Worm (Caenorhabditis elegans) whole organism, young adult: ENCODE data around the gene math-23.

Experiments used
- B0019.2 ChIP-seq: fragments of 200-800 bp; sonication (Bioruptor generic); conservative IDR thresholded peaks from 2 replicates; pipeline ENCODE4 v1.3.6; 2022; ENCODE audit warnings: missing genetic modification reagents, missing genetic modification characterization, missing compliant biosample characterization
- B0035.1 ChIP-seq: sonication (generic microtip); optimal IDR thresholded peaks from 2 replicates; lab custom pipeline; 2016; ENCODE audit warnings: missing genetic modification characterization, mild to moderate bottlenecking, missing compliant biosample characterization, missing genotype, missing genetic modification reagents
- D2030.7 ChIP-seq: fragments of 200-800 bp; sonication (Bioruptor generic); IDR thresholded peaks from 2 replicates; pipeline ENCODE4 v1.3.6; 2022; ENCODE audit warnings: missing genetic modification reagents, missing genetic modification characterization, missing compliant biosample characterization
- F23B12.7 ChIP-seq: sonication (generic microtip); optimal IDR thresholded peaks from 2 replicates; lab custom pipeline; 2017; ENCODE audit warnings: missing genetic modification characterization, mild to moderate bottlenecking, missing compliant biosample characterization, antibody characterized with exemption, moderate library complexity; ENCODE audit not compliant: insufficient read depth
- F37B4.10 ChIP-seq: fragments of 200-800 bp; sonication (Bioruptor generic); IDR thresholded peaks from 2 replicates; pipeline ENCODE4 v1.3.6; 2022; ENCODE audit warnings: missing genetic modification characterization, missing compliant biosample characterization
- F49E8.2 ChIP-seq: sonication (generic microtip); optimal IDR thresholded peaks from 3 replicates; lab custom pipeline; 2017; ENCODE audit warnings: missing genetic modification characterization, mild to moderate bottlenecking, missing compliant biosample characterization, antibody characterized with exemption, moderate library complexity; ENCODE audit not compliant: insufficient read depth
- K11D2.4 ChIP-seq: fragments of 200-800 bp; sonication (Bioruptor generic); IDR thresholded peaks from 2 replicates; pipeline ENCODE4 v1.3.6; 2022; ENCODE audit warnings: missing genetic modification reagents, missing genetic modification characterization, missing compliant biosample characterization
- K12H6.12 ChIP-seq: fragments of 200-800 bp; sonication (Bioruptor generic); optimal IDR thresholded peaks from 2 replicates; lab custom pipeline; 2018; ENCODE audit warnings: mild to moderate bottlenecking, missing genetic modification characterization, missing compliant biosample characterization
- Y79H2A.3 ChIP-seq: fragments of 200-800 bp; sonication (Bioruptor generic); conservative IDR thresholded peaks from 2 replicates; pipeline ENCODE4 v1.3.6; 2022; ENCODE audit warnings: missing genetic modification reagents, missing genetic modification characterization, missing compliant biosample characterization
- Y95B8A.8 ChIP-seq: fragments of 200-800 bp; sonication (Bioruptor generic); IDR thresholded peaks from 2 replicates; pipeline ENCODE4 v1.3.6; 2022; ENCODE audit warnings: missing genetic modification reagents, missing genetic modification characterization, missing compliant biosample characterization
- ama-1 ChIP-seq, 3 experiments: fragments of 150-350 bp in 1 of 3; sonication (generic microtip) in 2 of 3; optimal IDR thresholded peaks; 2 replicates each; lab custom pipeline; 2014 to 2018; ENCODE audit warnings: missing biosample characterization in 2 of 3, missing genetic modification characterization in 2 of 3, missing genetic modification reagents in 2 of 3
- aptf-3 ChIP-seq: fragments of 200-800 bp; sonication (Bioruptor generic); IDR thresholded peaks from 2 replicates; pipeline ENCODE4 v1.3.6; 2022; ENCODE audit warnings: missing genetic modification characterization, missing compliant biosample characterization
- attf-6 ChIP-seq: fragments of 200-800 bp; sonication (Bioruptor generic); IDR thresholded peaks from 2 replicates; pipeline ENCODE4 v1.3.6; 2022; ENCODE audit warnings: missing genetic modification reagents, missing genetic modification characterization, missing compliant biosample characterization
- ccch-3 ChIP-seq: fragments of 200-800 bp; sonication (Bioruptor generic); optimal IDR thresholded peaks from 2 replicates; lab custom pipeline; 2018; ENCODE audit warnings: mild to moderate bottlenecking, missing genetic modification characterization, missing compliant biosample characterization
- dpl-1 ChIP-seq: fragments of 150-350 bp; optimal IDR thresholded peaks from 2 replicates; lab custom pipeline; 2014; ENCODE audit warnings: missing biosample characterization, missing genetic modification reagents, missing genetic modification characterization
- efl-1 ChIP-seq: fragments of 150-350 bp; optimal IDR thresholded peaks from 2 replicates; lab custom pipeline; 2014; ENCODE audit warnings: missing biosample characterization, missing genetic modification reagents, missing genetic modification characterization
- egrh-3 ChIP-seq: fragments of 200-800 bp; sonication (Bioruptor generic); IDR thresholded peaks from 2 replicates; pipeline ENCODE4 v1.3.6; 2022; ENCODE audit warnings: missing genetic modification reagents, missing genetic modification characterization, missing compliant biosample characterization
- hmg-1.2 ChIP-seq: fragments of 200-800 bp; sonication (Bioruptor generic); IDR thresholded peaks from 2 replicates; pipeline ENCODE4 v1.3.6; 2022; ENCODE audit warnings: missing genetic modification reagents, missing genetic modification characterization, missing compliant biosample characterization
- let-526 ChIP-seq: fragments of 200-800 bp; sonication (Bioruptor generic); IDR thresholded peaks from 2 replicates; pipeline ENCODE4 v1.3.6; 2022; ENCODE audit warnings: missing genetic modification reagents, missing genetic modification characterization, missing compliant biosample characterization
- lin-40 ChIP-seq: sonication (generic microtip); optimal IDR thresholded peaks from 2 replicates; lab custom pipeline; 2016; ENCODE audit warnings: missing genetic modification characterization, mild to moderate bottlenecking, missing compliant biosample characterization, missing genotype, missing genetic modification reagents
- lir-1 ChIP-seq: fragments of 200-800 bp; sonication (Bioruptor generic); conservative IDR thresholded peaks from 2 replicates; pipeline ENCODE4 v1.3.6; 2022; ENCODE audit warnings: missing genetic modification reagents, missing genetic modification characterization, missing compliant biosample characterization
- lsl-1 ChIP-seq: fragments of 200-800 bp; sonication (Bioruptor generic); optimal IDR thresholded peaks from 2 replicates; lab custom pipeline; 2018; ENCODE audit warnings: mild to moderate bottlenecking, missing genetic modification characterization, moderate library complexity, missing compliant biosample characterization
- madf-6 ChIP-seq: fragments of 200-800 bp; sonication (Bioruptor generic); IDR thresholded peaks from 2 replicates; pipeline ENCODE4 v1.3.6; 2022; ENCODE audit warnings: missing genetic modification reagents, missing genetic modification characterization, missing compliant biosample characterization
- mcd-1 ChIP-seq: fragments of 200-800 bp; sonication (Bioruptor generic); IDR thresholded peaks from 2 replicates; pipeline ENCODE4 v1.3.6; 2022; ENCODE audit warnings: missing genetic modification reagents, missing genetic modification characterization, missing compliant biosample characterization
- mel-28 ChIP-seq: sonication (generic microtip); optimal IDR thresholded peaks from 2 replicates; lab custom pipeline; 2016; ENCODE audit warnings: borderline replicate concordance, mild to moderate bottlenecking, missing genetic modification characterization, missing compliant biosample characterization
- mxl-1 ChIP-seq: sonication (generic microtip); optimal IDR thresholded peaks from 2 replicates; lab custom pipeline; 2016; ENCODE audit warnings: missing genetic modification characterization, missing compliant biosample characterization
- nfya-1 ChIP-seq: sonication (generic microtip); optimal IDR thresholded peaks from 2 replicates; lab custom pipeline; 2017; ENCODE audit warnings: antibody characterized with exemption, missing compliant biosample characterization, missing genetic modification characterization, borderline replicate concordance; ENCODE audit not compliant: insufficient read depth
- nfya-2 ChIP-seq: fragments of 200-800 bp; sonication (Bioruptor generic); IDR thresholded peaks from 2 replicates; pipeline ENCODE4 v1.3.6; 2022; ENCODE audit warnings: missing genetic modification reagents, missing genetic modification characterization, missing compliant biosample characterization
- nhr-120 ChIP-seq: fragments of 200-800 bp; sonication (Bioruptor generic); IDR thresholded peaks from 2 replicates; pipeline ENCODE4 v1.3.6; 2022; ENCODE audit warnings: missing genetic modification characterization, missing compliant biosample characterization
- pbrm-1 ChIP-seq: fragments of 200-800 bp; sonication (Bioruptor generic); IDR thresholded peaks from 2 replicates; pipeline ENCODE4 v1.3.6; 2022; ENCODE audit warnings: missing genetic modification reagents, missing genetic modification characterization, missing compliant biosample characterization
- sdz-38 ChIP-seq: sonication (generic microtip); optimal IDR thresholded peaks from 2 replicates; lab custom pipeline; 2016; ENCODE audit warnings: missing genotype, missing genetic modification characterization, missing compliant biosample characterization
- snpc-1.1 ChIP-seq: sonication (generic microtip); optimal IDR thresholded peaks from 2 replicates; lab custom pipeline; 2017; ENCODE audit warnings: missing genetic modification characterization, mild to moderate bottlenecking, missing compliant biosample characterization, antibody characterized with exemption, moderate library complexity, missing genotype, missing genetic modification reagents; ENCODE audit not compliant: insufficient read depth
- somi-1 ChIP-seq: fragments of 200-800 bp; sonication (Bioruptor generic); optimal IDR thresholded peaks from 2 replicates; lab custom pipeline; 2018; ENCODE audit warnings: mild to moderate bottlenecking, missing genetic modification characterization, missing compliant biosample characterization
- tbp1 ChIP-seq: fragments of 200-800 bp; sonication (Bioruptor generic); optimal IDR thresholded peaks from 2 replicates; lab custom pipeline; 2018; ENCODE audit warnings: mild to moderate bottlenecking, missing genetic modification characterization, missing compliant biosample characterization
- ztf-25 ChIP-seq: fragments of 200-800 bp; sonication (Bioruptor generic); IDR thresholded peaks from 2 replicates; pipeline ENCODE4 v1.3.6; 2022; ENCODE audit warnings: missing genetic modification reagents, missing genetic modification characterization, missing compliant biosample characterization
- ztf-28 ChIP-seq: fragments of 200-800 bp; sonication (Bioruptor generic); IDR thresholded peaks from 2 replicates; pipeline ENCODE4 v1.3.6; 2022; ENCODE audit warnings: missing genetic modification reagents, missing genetic modification characterization, missing compliant biosample characterization

Gene math-23

ce11 chrII:1922665-1923187, 20.6 kb downstream of the math-23 start, which contains the start of the genes bath-2 and F52C6.4:
bath-2 (minus strand) TSS chrII:1922765.
F52C6.4 (plus strand) TSS chrII:1923137.
- peak; percentile 84 for TF ChIP-seq lsl-1 (GFP tag; lab: Kevin White, UChicago)
- TF ChIP-seq mcd-1 (GFP tag; lab: Robert Waterston, UW) = no peak
- TF ChIP-seq madf-6 (GFP tag; lab: Robert Waterston, UW) = peak; percentile 44; the same call in 1 of the 2 replicates
- TF ChIP-seq lir-1 (GFP tag; lab: Robert Waterston, UW) = no peak
- TF ChIP-seq, all 124 proteins: peak for 2

ce11 chrII:1924459-1924858, 22.4 kb downstream of the math-23 start, which contains the start of gene F52C6.3:
F52C6.3 (plus strand) TSS chrII:1924759.
- TF ChIP-seq nfya-2 (GFP tag; lab: Robert Waterston, UW) = no peak
- peak; percentile 51 for TF ChIP-seq lsl-1 (GFP tag; lab: Kevin White, UChicago)

ce11 chrII:1926162-1926561, 24.1 kb downstream of the math-23 start, which contains the start of gene F52C6.2:
F52C6.2 (plus strand) TSS chrII:1926462.
- no peak for TF ChIP-seq ztf-28 (GFP tag; lab: Robert Waterston, UW)
- no peak for TF ChIP-seq mel-28 (tag; lab: Kevin White, UChicago)
- no peak for TF ChIP-seq nfya-2 (GFP tag; lab: Robert Waterston, UW)
- TF ChIP-seq K11D2.4 = no peak
- no peak for TF ChIP-seq nhr-120
- TF ChIP-seq ama-1 (optimal IDR thresholded peaks at IDR 0.05; lab: Kevin White, UChicago) = no peak
- no peak for TF ChIP-seq ama-1 (GFP tag; optimal IDR thresholded peaks at IDR 0.05; lab: Kevin White, UChicago)
- no peak for TF ChIP-seq nfya-1 (tag; lab: Kevin White, UChicago)
- TF ChIP-seq mxl-1 (tag; lab: Kevin White, UChicago) = no peak
- TF ChIP-seq B0035.1 (tag; lab: Kevin White, UChicago) = no peak
- no peak for TF ChIP-seq B0019.2 (GFP tag; lab: Robert Waterston, UW)
- no peak for TF ChIP-seq F37B4.10 (GFP tag; lab: Robert Waterston, UW)
- no peak for TF ChIP-seq somi-1 (GFP tag; lab: Kevin White, UChicago)
- TF ChIP-seq hmg-1.2 (GFP tag; lab: Robert Waterston, UW) = no peak
- TF ChIP-seq ccch-3 (GFP tag; lab: Kevin White, UChicago) = no peak
- no peak for TF ChIP-seq K12H6.12

- TF ChIP-seq snpc-1.1 (tag; lab: Kevin White, UChicago) (no peak), efl-1 (peak; percentile 19)
These were observed 26.5 kb downstream of the math-23 start for ce11 chrII:1928578-1928977.

DNA sequence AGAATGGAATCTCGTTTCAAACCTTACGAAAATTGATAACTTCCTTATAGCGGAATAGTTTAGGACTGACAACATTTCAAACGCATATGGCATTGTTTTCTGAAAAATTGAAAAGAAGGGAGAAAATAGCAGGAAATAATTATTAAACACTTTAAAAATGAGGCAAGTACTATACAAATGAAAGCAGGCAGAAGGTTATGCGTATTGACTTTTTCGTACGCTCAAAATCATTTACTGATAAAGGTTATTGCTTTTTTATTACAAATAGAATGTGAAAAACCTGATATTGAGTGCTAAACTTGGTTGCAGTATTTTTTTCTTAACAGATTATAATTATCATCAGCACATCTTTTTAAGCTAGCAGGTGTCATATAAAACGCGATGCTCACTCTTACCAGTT, 37.6 kb downstream of the math-23 start, which contains the start of gene ZK250.13:
ZK250.13 (minus strand) TSS at position 101 of the 400 bp plus-strand sequence.
- TF ChIP-seq attf-6 (GFP tag; lab: Robert Waterston, UW) (no peak), D2030.7 (GFP tag; lab: Robert Waterston, UW) (no peak), egrh-3 (GFP tag; lab: Robert Waterston, UW) (no peak), F49E8.2 (tag; lab: Kevin White, UChicago) (no peak), tbp1 (GFP tag; lab: Kevin White, UChicago) (no peak), Y79H2A.3 (no peak), sdz-38 (tag; lab: Kevin White, UChicago) (no peak), B0019.2 (GFP tag; lab: Robert Waterston, UW) (no peak)

DNA sequence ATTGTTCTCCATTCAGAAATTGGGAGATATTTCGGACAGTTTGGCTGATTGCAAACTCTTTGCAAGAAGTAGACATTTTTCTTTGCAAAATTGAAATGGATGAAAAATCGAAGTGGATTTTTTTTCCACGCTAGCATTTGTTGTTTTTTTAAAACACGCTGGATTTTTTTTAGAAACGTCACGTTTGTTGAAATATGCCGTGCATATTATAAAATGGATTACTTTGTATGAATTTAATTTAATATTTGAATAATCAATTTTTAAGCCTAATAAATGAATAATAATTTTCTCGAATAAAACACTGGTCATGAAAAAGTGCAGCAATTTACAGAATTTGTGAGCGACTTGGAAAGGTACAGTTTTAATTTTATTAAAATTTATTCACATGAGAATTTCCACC, 43.0 kb downstream of the math-23 start, which contains the start of gene ZK250.14:
ZK250.14 (minus strand) TSS at position 101 of the 400 bp plus-strand sequence.
- TF ChIP-seq aptf-3 (GFP tag; lab: Robert Waterston, UW) (no peak), pbrm-1 (GFP tag; lab: Robert Waterston, UW) (no peak), lir-1 (GFP tag; lab: Robert Waterston, UW) (no peak), let-526 (GFP tag; lab: Robert Waterston, UW) (no peak), Y95B8A.8 (GFP tag; lab: Robert Waterston, UW) (no peak), dpl-1 (GFP tag; lab: Kevin White, UChicago) (no peak), nfya-2 (GFP tag; lab: Robert Waterston, UW) (no peak), lin-40 (tag; lab: Kevin White, UChicago) (no peak), F23B12.7 (no peak), hmg-1.2 (GFP tag; lab: Robert Waterston, UW) (no peak), egrh-3 (GFP tag; lab: Robert Waterston, UW) (no peak), ztf-25 (no peak)
- TF ChIP-seq, all 124 proteins: peak for 0
